Fruit fly (Drosophila melanogaster) whole organism, embryonic: Measurements from ENCODE around the gene CG12420.
A peak's percentile ranks its signal among the peaks of the same experiment; 100 is the strongest.

ENCODE experiments used
- B-H1 ChIP-seq: fragments of 200-800 bp; sonication (Bioruptor generic); IDR thresholded peaks from 3 replicates; pipeline ENCODE4 v1.3.6; 2022; ENCODE audit warnings: missing biosample characterization, missing genetic modification characterization
- C15 ChIP-seq: fragments of 200-800 bp; sonication (Bioruptor generic); IDR thresholded peaks from 3 replicates; pipeline ENCODE4 v1.3.6; 2022; ENCODE audit warnings: missing biosample characterization, missing genetic modification characterization
- CG10147 ChIP-seq: fragments of 200-800 bp; sonication (Bioruptor generic); optimal IDR thresholded peaks from 2 replicates; lab custom pipeline; 2019; ENCODE audit warnings: missing biosample characterization, mild to moderate bottlenecking, missing genetic modification characterization, moderate library complexity
- CG10321 ChIP-seq: fragments of 200-800 bp; sonication (Bioruptor generic); IDR thresholded peaks from 2 replicates; pipeline ENCODE4 v1.3.6; 2022; ENCODE audit warnings: missing biosample characterization, missing genetic modification characterization
- CG12071 ChIP-seq: fragments of 200-800 bp; sonication (Bioruptor generic); optimal IDR thresholded peaks from 3 replicates; lab custom pipeline; 2018; ENCODE audit warnings: missing biosample characterization, mild to moderate bottlenecking, missing genetic modification characterization
- CG12155 ChIP-seq: fragments of 200-800 bp; sonication (Bioruptor generic); optimal IDR thresholded peaks from 3 replicates; lab custom pipeline; 2016; ENCODE audit warnings: missing biosample characterization, missing genetic modification characterization
- CG13894 ChIP-seq: fragments of 200-800 bp; sonication (Bioruptor generic); optimal IDR thresholded peaks from 3 replicates; lab custom pipeline; 2018; ENCODE audit warnings: missing biosample characterization, mild to moderate bottlenecking, missing genetic modification characterization, moderate library complexity
- CG14441 ChIP-seq: fragments of 200-800 bp; sonication (Bioruptor generic); IDR thresholded peaks from 2 replicates; pipeline ENCODE4 v1.3.6; 2022; ENCODE audit warnings: missing biosample characterization, missing genetic modification characterization
- CG15696 ChIP-seq: fragments of 200-800 bp; sonication (Bioruptor generic); optimal IDR thresholded peaks from 2 replicates; lab custom pipeline; 2019; ENCODE audit warnings: missing biosample characterization, mild to moderate bottlenecking, missing genetic modification characterization, moderate library complexity
- CG1603 ChIP-seq: fragments of 200-800 bp; sonication (Bioruptor generic); optimal IDR thresholded peaks from 2 replicates; lab custom pipeline; 2019; ENCODE audit warnings: missing biosample characterization, mild to moderate bottlenecking, missing genetic modification characterization, moderate library complexity
- CG17385 ChIP-seq: fragments of 200-800 bp; sonication (Bioruptor generic); optimal IDR thresholded peaks from 3 replicates; lab custom pipeline; 2018; ENCODE audit warnings: missing biosample characterization, mild to moderate bottlenecking, missing genetic modification characterization
- CG17912 ChIP-seq: fragments of 200-800 bp; sonication (Bioruptor generic); optimal IDR thresholded peaks from 2 replicates; lab custom pipeline; 2018; ENCODE audit warnings: missing biosample characterization, mild to moderate bottlenecking, missing genetic modification characterization
- CG18619 ChIP-seq: fragments of 200-800 bp; sonication (Bioruptor generic); optimal IDR thresholded peaks from 3 replicates; lab custom pipeline; 2017; ENCODE audit warnings: missing biosample characterization, mild to moderate bottlenecking, missing genetic modification characterization
- CG34376 ChIP-seq: fragments of 200-800 bp; sonication (Bioruptor generic); optimal IDR thresholded peaks from 2 replicates; lab custom pipeline; 2018; ENCODE audit warnings: missing biosample characterization, mild to moderate bottlenecking, missing genetic modification characterization
- CG3838 ChIP-seq: fragments of 200-800 bp; sonication (Bioruptor generic); optimal IDR thresholded peaks from 3 replicates; lab custom pipeline; 2016; ENCODE audit warnings: missing biosample characterization, missing genetic modification characterization
- CG4360 ChIP-seq: fragments of 200-800 bp; sonication (Bioruptor generic); IDR thresholded peaks from 2 replicates; pipeline ENCODE4 v1.3.6; 2022; ENCODE audit warnings: missing biosample characterization, missing genetic modification characterization
- CG4404 ChIP-seq: fragments of 200-800 bp; sonication (Bioruptor generic); IDR thresholded peaks from 2 replicates; pipeline ENCODE4 v1.3.6; 2022; ENCODE audit warnings: missing biosample characterization, missing genetic modification characterization
- CG4820 ChIP-seq: fragments of 200-800 bp; sonication (Bioruptor generic); optimal IDR thresholded peaks from 3 replicates; lab custom pipeline; 2016; ENCODE audit warnings: missing biosample characterization, missing genetic modification characterization
- CG6272 ChIP-seq: fragments of 200-800 bp; sonication (Bioruptor generic); IDR thresholded peaks from 2 replicates; pipeline ENCODE4 v1.3.6; 2022; ENCODE audit warnings: missing biosample characterization, missing genetic modification characterization
- CG6791 ChIP-seq: fragments of 200-800 bp; sonication (Bioruptor generic); IDR thresholded peaks from 3 replicates; pipeline ENCODE4 v1.3.6; 2022; ENCODE audit warnings: missing biosample characterization, missing genetic modification characterization; ENCODE audit not compliant: partially characterized antibody
- CG8089 ChIP-seq: fragments of 200-800 bp; sonication (Bioruptor generic); optimal IDR thresholded peaks from 3 replicates; lab custom pipeline; 2016; ENCODE audit warnings: missing biosample characterization, missing genetic modification characterization
- CG8924 ChIP-seq: fragments of 200-800 bp; optimal IDR thresholded peaks from 3 replicates; lab custom pipeline; 2019; ENCODE audit warnings: missing biosample characterization, mild to moderate bottlenecking, missing genetic modification characterization, moderate library complexity
- CG9609 ChIP-seq: fragments of 200-800 bp; sonication (Bioruptor generic); optimal IDR thresholded peaks from 3 replicates; lab custom pipeline; 2016; ENCODE audit warnings: missing biosample characterization, missing genetic modification characterization
- CoRest ChIP-seq: fragments of 200-800 bp; sonication (Bioruptor generic); optimal IDR thresholded peaks from 3 replicates; lab custom pipeline; 2018; ENCODE audit warnings: missing biosample characterization, mild to moderate bottlenecking, missing genetic modification characterization, moderate library complexity
- CrebB ChIP-seq: fragments of 200-800 bp; sonication (Bioruptor generic); optimal IDR thresholded peaks from 3 replicates; lab custom pipeline; 2018; ENCODE audit warnings: missing biosample characterization, mild to moderate bottlenecking, missing genetic modification characterization
- Dfd ChIP-seq, 2 experiments: fragments of >200 bp; optimal IDR thresholded peaks; 2 replicates each; lab custom pipeline; 2017; ENCODE audit warnings: missing biosample characterization in 2 of 2, missing genetic modification characterization in 2 of 2
- Dip2 ChIP-seq: fragments of 200-800 bp; sonication (Bioruptor generic); IDR thresholded peaks from 2 replicates; pipeline ENCODE4 v1.3.6; 2022; ENCODE audit warnings: missing biosample characterization, missing genetic modification characterization
- Doc2 ChIP-seq: fragments of 200-800 bp; sonication (Bioruptor generic); IDR thresholded peaks from 2 replicates; pipeline ENCODE4 v1.3.6; 2022; ENCODE audit warnings: missing biosample characterization, missing genetic modification characterization
- Gsc ChIP-seq: fragments of 200-800 bp; sonication (Bioruptor generic); IDR thresholded peaks from 2 replicates; pipeline ENCODE4 v1.3.6; 2022; ENCODE audit warnings: missing biosample characterization, missing genetic modification characterization
- H2.0 ChIP-seq: fragments of 200-800 bp; sonication (Bioruptor generic); IDR thresholded peaks from 2 replicates; pipeline ENCODE4 v1.3.6; 2022; ENCODE audit warnings: missing biosample characterization, missing genetic modification characterization
- HHEX ChIP-seq: fragments of 200-800 bp; sonication (Bioruptor generic); optimal IDR thresholded peaks from 3 replicates; lab custom pipeline; 2017; ENCODE audit warnings: missing biosample characterization, mild to moderate bottlenecking, missing genetic modification characterization, missing genetic modification reagents
- Max ChIP-seq: fragments of 200-800 bp; sonication (Bioruptor generic); optimal IDR thresholded peaks from 2 replicates; lab custom pipeline; 2016; ENCODE audit warnings: missing biosample characterization, mild to moderate bottlenecking, missing genetic modification characterization
- Meics ChIP-seq: fragments of 200-800 bp; sonication (Bioruptor generic); optimal IDR thresholded peaks from 2 replicates; lab custom pipeline; 2017; ENCODE audit warnings: missing biosample characterization, mild to moderate bottlenecking, missing genetic modification characterization
- Ptx1 ChIP-seq: fragments of 200-800 bp; sonication (Bioruptor generic); IDR thresholded peaks from 2 replicates; pipeline ENCODE4 v1.3.6; 2022; ENCODE audit warnings: missing biosample characterization, missing genetic modification characterization
- Side ChIP-seq: fragments of 200-800 bp; sonication (Bioruptor generic); optimal IDR thresholded peaks from 2 replicates; lab custom pipeline; 2016; ENCODE audit warnings: missing biosample characterization, missing genetic modification characterization
- amos ChIP-seq: fragments of 200-800 bp; sonication (Bioruptor generic); IDR thresholded peaks from 2 replicates; pipeline ENCODE4 v1.3.6; 2022; ENCODE audit warnings: missing biosample characterization, missing genetic modification characterization; ENCODE audit not compliant: partially characterized antibody
- bigmax ChIP-seq: fragments of 200-800 bp; sonication (Bioruptor generic); optimal IDR thresholded peaks from 2 replicates; lab custom pipeline; 2018; ENCODE audit warnings: missing biosample characterization, mild to moderate bottlenecking, missing genetic modification characterization
- corto ChIP-seq: fragments of 200-800 bp; sonication (Bioruptor generic); optimal IDR thresholded peaks from 2 replicates; lab custom pipeline; 2016; ENCODE audit warnings: missing biosample characterization, mild to moderate bottlenecking, missing genetic modification characterization, moderate library complexity
- emc ChIP-seq: fragments of 200-800 bp; sonication (Bioruptor generic); optimal IDR thresholded peaks from 2 replicates; lab custom pipeline; 2016; ENCODE audit warnings: missing biosample characterization, missing genetic modification characterization
- exex ChIP-seq: fragments of 200-800 bp; sonication (Bioruptor generic); optimal IDR thresholded peaks from 4 replicates; lab custom pipeline; 2018; ENCODE audit warnings: missing biosample characterization, mild to moderate bottlenecking, missing genetic modification characterization, moderate library complexity
- fd96Cb ChIP-seq: fragments of 200-800 bp; sonication (Bioruptor generic); optimal IDR thresholded peaks from 2 replicates; lab custom pipeline; 2018; ENCODE audit warnings: missing biosample characterization, mild to moderate bottlenecking, missing genetic modification characterization, moderate library complexity
- gfzf ChIP-seq: fragments of 200-800 bp; sonication (Bioruptor generic); optimal IDR thresholded peaks from 2 replicates; lab custom pipeline; 2016; ENCODE audit warnings: missing biosample characterization, mild to moderate bottlenecking, missing genetic modification characterization, moderate library complexity
- grau ChIP-seq: fragments of 200-800 bp; optimal IDR thresholded peaks from 3 replicates; lab custom pipeline; 2019; ENCODE audit warnings: missing biosample characterization, mild to moderate bottlenecking, missing genetic modification characterization, moderate library complexity
- gro ChIP-seq: fragments of 200-800 bp; sonication (Bioruptor generic); optimal IDR thresholded peaks from 2 replicates; lab custom pipeline; 2016; ENCODE audit warnings: missing biosample characterization, missing genetic modification characterization
- kah ChIP-seq: fragments of 200-800 bp; sonication (Bioruptor generic); optimal IDR thresholded peaks from 2 replicates; lab custom pipeline; 2018; ENCODE audit warnings: missing biosample characterization, mild to moderate bottlenecking, missing genetic modification characterization
- pros ChIP-seq: fragments of 200-800 bp; sonication (Bioruptor generic); optimal IDR thresholded peaks from 3 replicates; lab custom pipeline; 2019; ENCODE audit warnings: missing biosample characterization, mild to moderate bottlenecking, missing genetic modification characterization, moderate library complexity
- rib ChIP-seq: fragments of 200-800 bp; sonication (Bioruptor generic); IDR thresholded peaks from 2 replicates; pipeline ENCODE4 v1.3.6; 2022; ENCODE audit warnings: missing biosample characterization, missing genetic modification characterization
- schlank ChIP-seq: fragments of 200-800 bp; sonication (Bioruptor generic); optimal IDR thresholded peaks from 2 replicates; lab custom pipeline; 2018; ENCODE audit warnings: missing biosample characterization, mild to moderate bottlenecking, missing genetic modification characterization
- ssp ChIP-seq: fragments of 200-800 bp; sonication (Bioruptor generic); IDR thresholded peaks from 2 replicates; pipeline ENCODE4 v1.3.6; 2022; ENCODE audit warnings: missing biosample characterization, missing genetic modification characterization
- z ChIP-seq: fragments of 200-800 bp; sonication (Bioruptor generic); IDR thresholded peaks from 3 replicates; pipeline ENCODE4 v1.3.6; 2022; ENCODE audit warnings: missing biosample characterization, missing genetic modification characterization
- zen2 ChIP-seq: fragments of 200-800 bp; sonication (Bioruptor generic); IDR thresholded peaks from 3 replicates; pipeline ENCODE4 v1.3.6; 2022; ENCODE audit warnings: missing biosample characterization, missing genetic modification characterization; ENCODE audit not compliant: partially characterized antibody
- zfh2 ChIP-seq: fragments of 200-800 bp; sonication (Bioruptor generic); optimal IDR thresholded peaks from 2 replicates; lab custom pipeline; 2016; ENCODE audit warnings: missing biosample characterization, missing genetic modification characterization

Gene CG12420

DNA sequence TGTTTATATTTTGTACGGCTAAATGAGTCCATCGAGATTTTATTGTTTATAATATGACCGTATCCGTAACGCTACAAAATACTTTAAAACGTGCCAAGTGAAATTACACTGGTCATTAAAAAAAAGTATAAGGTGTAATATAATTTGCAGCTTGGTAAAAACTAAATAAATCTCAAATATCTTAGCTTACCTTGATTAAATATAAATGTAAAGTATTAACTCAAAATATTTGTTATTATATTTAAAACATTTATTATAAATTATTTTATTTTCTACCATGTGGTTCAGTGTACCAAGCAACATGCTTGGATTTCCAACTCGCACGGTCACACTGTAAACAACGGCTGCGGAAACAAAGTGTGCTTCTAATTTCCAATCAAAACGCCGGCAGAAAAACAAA, 39.3 kb downstream of the CG12420 start, which contains the start of the genes Sirt6 and pont (continued):
- TF ChIP-seq CG1603 (tag; lab: Kevin White, UChicago): peak; percentile 41
- TF ChIP-seq Dfd (GFP tag; optimal IDR thresholded peaks at IDR 0.05; lab: Kevin White, UChicago): no peak
- TF ChIP-seq CG8089 (GFP tag; lab: Kevin White, UChicago): peak; percentile 30
- TF ChIP-seq B-H1 (GFP tag; lab: Robert Waterston, UW): no peak
- TF ChIP-seq CG13894: peak; percentile 93
- peak; percentile 87 for TF ChIP-seq CrebB
- peak; percentile 94 for TF ChIP-seq Max
- peak; percentile 91 for TF ChIP-seq CG18619
- no peak for TF ChIP-seq Dip2 (GFP tag; lab: Robert Waterston, UW)
- peak; percentile 25 for TF ChIP-seq CG17912 (GFP tag; lab: Kevin White, UChicago)
- peak; percentile 92 for TF ChIP-seq CG4820 (GFP tag; lab: Kevin White, UChicago)
- TF ChIP-seq C15: no peak
- peak; percentile 70 for TF ChIP-seq schlank (tag; lab: Kevin White, UChicago)
- peak; percentile 98 for TF ChIP-seq CG8924 (tag; lab: Kevin White, UChicago)
- TF ChIP-seq gro (GFP tag; lab: Kevin White, UChicago): peak; percentile 9
- peak; percentile 55 for TF ChIP-seq zfh2 (GFP tag; lab: Kevin White, UChicago)
- TF ChIP-seq CG34376 (GFP tag; lab: Kevin White, UChicago): peak; percentile 76
- TF ChIP-seq exex (tag; lab: Kevin White, UChicago): peak; percentile 79
- TF ChIP-seq CG4404 (GFP tag; lab: Robert Waterston, UW): no peak
- TF ChIP-seq grau: peak; percentile 96
- TF ChIP-seq CG15696 (tag; lab: Kevin White, UChicago): peak; percentile 94
- peak; percentile 58 for TF ChIP-seq CG3838 (GFP tag; lab: Kevin White, UChicago)
- TF ChIP-seq amos: no peak
- TF ChIP-seq Gsc (GFP tag; lab: Robert Waterston, UW): no peak
- TF ChIP-seq kah (GFP tag; lab: Kevin White, UChicago): peak; percentile 76
- TF ChIP-seq HHEX (GFP tag; lab: Kevin White, UChicago): peak; percentile 92
- no peak for TF ChIP-seq pros (GFP tag; lab: Kevin White, UChicago)
- TF ChIP-seq CG6791 (GFP tag; lab: Robert Waterston, UW): no peak
- no peak for TF ChIP-seq CG10321
- peak; percentile 94 for TF ChIP-seq Meics (GFP tag; lab: Kevin White, UChicago)
- no peak for TF ChIP-seq H2.0 (GFP tag; lab: Robert Waterston, UW)
- peak; percentile 91 for TF ChIP-seq CG12155 (GFP tag; lab: Kevin White, UChicago)
- no peak for TF ChIP-seq emc (GFP tag; lab: Kevin White, UChicago)
- peak; percentile 98 for TF ChIP-seq CoRest
- peak; percentile 29 for TF ChIP-seq corto (GFP tag; lab: Kevin White, UChicago)
- TF ChIP-seq Ptx1 (GFP tag; lab: Robert Waterston, UW): no peak
- peak; percentile 92 for TF ChIP-seq CG17385
- peak; percentile 94 for TF ChIP-seq CG10147 (GFP tag; lab: Kevin White, UChicago)
- no peak for TF ChIP-seq ssp (GFP tag; lab: Robert Waterston, UW)
- no peak for TF ChIP-seq CG9609 (GFP tag; lab: Kevin White, UChicago)
- no peak for TF ChIP-seq CG4360
- TF ChIP-seq Side (GFP tag; lab: Kevin White, UChicago): peak; percentile 31
- TF ChIP-seq gfzf: peak; percentile 66
- peak; percentile 97 for TF ChIP-seq CG6272 (GFP tag; lab: Robert Waterston, UW)
- peak; percentile 97 for TF ChIP-seq fd96Cb
- no peak for TF ChIP-seq Doc2 (GFP tag; lab: Robert Waterston, UW)
- TF ChIP-seq z (GFP tag; lab: Robert Waterston, UW): no peak
- no peak for TF ChIP-seq CG14441 (GFP tag; lab: Robert Waterston, UW)
- TF ChIP-seq bigmax (GFP tag; lab: Kevin White, UChicago): no peak
- no peak for TF ChIP-seq zen2 (GFP tag; lab: Robert Waterston, UW)
- no peak for TF ChIP-seq rib (GFP tag; lab: Robert Waterston, UW)
- peak; percentile 51 for TF ChIP-seq CG12071
